Fruit fly (Drosophila melanogaster): ENCODE data around the gene CG32112.
A peak's percentile ranks its signal among the peaks of the same experiment; 100 is the strongest.

CG32112 gene

DNA sequence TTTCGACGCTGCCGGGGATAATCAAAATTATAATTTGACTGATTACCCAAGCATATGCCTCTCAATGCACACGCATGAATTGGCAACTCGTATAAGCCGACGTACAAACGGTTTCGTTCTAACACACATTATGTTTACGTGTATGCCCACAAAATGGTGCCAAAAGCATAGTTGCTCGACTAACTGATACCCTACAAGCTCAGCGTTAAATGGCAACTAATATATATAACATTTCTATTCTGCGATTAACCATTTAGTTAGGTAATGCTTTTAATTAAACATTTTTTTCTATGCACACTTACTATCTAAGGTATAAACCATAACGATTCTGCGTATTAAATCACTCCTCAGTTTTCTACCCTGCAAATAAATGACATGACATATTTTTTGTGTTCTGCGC lies 20.8 kb upstream of the CG32112 start (continued):
- no peak for TF ChIP-seq CG9437 (GFP tag; optimal IDR thresholded peaks at IDR 0.05)
- no peak for TF ChIP-seq shn (GFP tag; optimal IDR thresholded peaks at IDR 0.05)
- no peak for TF ChIP-seq chn (GFP tag; optimal IDR thresholded peaks at IDR 0.05)
- no peak for TF ChIP-seq CG10274 (GFP tag; optimal IDR thresholded peaks at IDR 0.05)
- TF ChIP-seq CG17359 (tag; optimal IDR thresholded peaks at IDR 0.05), result no peak
- no peak for TF ChIP-seq prd (optimal IDR thresholded peaks at IDR 0.05)
- 0 out of 3 replicates have a peak, but pooled peaks have one; percentile 7 for TF ChIP-seq prd (GFP tag; IDR thresholded peaks at IDR 0.05)
- no peak for TF ChIP-seq psq (GFP tag; optimal IDR thresholded peaks at IDR 0.05)
- TF ChIP-seq CTCF (GFP tag; optimal IDR thresholded peaks at IDR 0.05), result no peak
- no peak for TF ChIP-seq Awh (GFP tag; IDR thresholded peaks at IDR 0.05)

DNA sequence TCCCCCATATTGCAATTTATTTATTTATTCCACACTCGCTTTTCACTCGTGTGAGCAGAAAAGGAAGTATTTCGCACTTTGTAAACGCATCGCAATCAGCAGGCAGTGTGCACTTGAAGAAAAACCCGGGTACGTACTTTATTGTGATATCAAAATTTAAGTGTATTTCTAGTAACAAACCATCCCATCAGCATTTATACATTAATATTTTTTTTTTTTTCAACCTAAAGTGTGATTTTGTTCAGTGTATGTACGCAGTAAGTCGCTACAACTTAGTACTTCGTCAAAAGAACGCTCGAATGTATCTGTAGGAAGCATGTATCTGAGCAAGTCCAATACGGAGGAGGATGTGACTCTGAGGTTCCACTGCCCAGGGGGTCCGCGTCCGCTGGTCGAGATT lies 15.8 kb upstream of the CG32112 start:
- TF ChIP-seq CG7372 (GFP tag; IDR thresholded peaks at IDR 0.05), result no peak
- TF ChIP-seq CG8765 (GFP tag; IDR thresholded peaks at IDR 0.05), result no peak
- TF ChIP-seq CG6689 (GFP tag; IDR thresholded peaks at IDR 0.05), result peak; percentile 30; the same call in 1 of the 2 replicates
- no peak for TF ChIP-seq CG13296 (GFP tag; optimal IDR thresholded peaks at IDR 0.05)
- TF ChIP-seq fu2 (GFP tag; optimal IDR thresholded peaks at IDR 0.05), result no peak
- no peak for TF ChIP-seq slp2 (GFP tag; optimal IDR thresholded peaks at IDR 0.05)
- no peak for TF ChIP-seq CG7963 (GFP tag; IDR thresholded peaks at IDR 0.05; ENCODE audit: partially characterized antibody)
- TF ChIP-seq CG12942 (GFP tag; optimal IDR thresholded peaks at IDR 0.05), result no peak
- no peak for TF ChIP-seq tx (GFP tag; optimal IDR thresholded peaks at IDR 0.05)
- no peak for TF ChIP-seq pho (GFP tag; optimal IDR thresholded peaks at IDR 0.05)
- TF ChIP-seq CG1233 (GFP tag; optimal IDR thresholded peaks at IDR 0.05), result peak; percentile 33
- no peak for TF ChIP-seq CG15011 (GFP tag; optimal IDR thresholded peaks at IDR 0.05)
- TF ChIP-seq CG17328 (GFP tag; IDR thresholded peaks at IDR 0.05), result no peak
- no peak for TF ChIP-seq Nf-YB (GFP tag; optimal IDR thresholded peaks at IDR 0.05)
- peak; percentile 22 for TF ChIP-seq CG12391 (tag; optimal IDR thresholded peaks at IDR 0.05)
- TF ChIP-seq ttk (GFP tag; IDR thresholded peaks at IDR 0.05), result no peak
- TF ChIP-seq CG7839 (tag; optimal IDR thresholded peaks at IDR 0.05), result no peak
- TF ChIP-seq gcm2 (GFP tag; optimal IDR thresholded peaks at IDR 0.05), result no peak
- TF ChIP-seq CG10462 (GFP tag; optimal IDR thresholded peaks at IDR 0.05), result no peak
- TF ChIP-seq nom (GFP tag; optimal IDR thresholded peaks at IDR 0.05), result no peak
- TF ChIP-seq CG18011 (GFP tag; optimal IDR thresholded peaks at IDR 0.05), result no peak
- no peak for TF ChIP-seq Dref (GFP tag; IDR thresholded peaks at IDR 0.05)
- TF ChIP-seq fd96Cb (tag; optimal IDR thresholded peaks at IDR 0.05), result peak; percentile 12
- no peak for TF ChIP-seq h (optimal IDR thresholded peaks at IDR 0.05)
- TF ChIP-seq Atf3 (GFP tag; optimal IDR thresholded peaks at IDR 0.05), result no peak
- no peak for TF ChIP-seq CG30403 (GFP tag; optimal IDR thresholded peaks at IDR 0.05)
- TF ChIP-seq CG31388 (GFP tag; optimal IDR thresholded peaks at IDR 0.05), result no peak
- TF ChIP-seq aop (GFP tag; IDR thresholded peaks at IDR 0.05), result no peak
- no peak for TF ChIP-seq otp (GFP tag; IDR thresholded peaks at IDR 0.05)
- peak; percentile 42 for TF ChIP-seq Spps (tag; optimal IDR thresholded peaks at IDR 0.05)
- no peak for TF ChIP-seq ewg (GFP tag; optimal IDR thresholded peaks at IDR 0.05)
- TF ChIP-seq wdn (GFP tag; IDR thresholded peaks at IDR 0.05), result no peak
- no peak for TF ChIP-seq CG31441 (GFP tag; IDR thresholded peaks at IDR 0.05)
- no peak for TF ChIP-seq CG1832 (GFP tag; optimal IDR thresholded peaks at IDR 0.05)
- TF ChIP-seq Lim3 (GFP tag; IDR thresholded peaks at IDR 0.05), result no peak
- no peak for TF ChIP-seq nau (GFP tag; optimal IDR thresholded peaks at IDR 0.05)
- no peak for TF ChIP-seq z (GFP tag; IDR thresholded peaks at IDR 0.05)
- TF ChIP-seq chinmo (GFP tag; IDR thresholded peaks at IDR 0.05; ENCODE audit: partially characterized antibody), result no peak
- TF ChIP-seq CG18599 (GFP tag; optimal IDR thresholded peaks at IDR 0.05), result no peak
- no peak for TF ChIP-seq ase (GFP tag; IDR thresholded peaks at IDR 0.05)
- no peak for TF ChIP-seq Ptx1 (GFP tag; IDR thresholded peaks at IDR 0.05)
- TF ChIP-seq Rfx (GFP tag; IDR thresholded peaks at IDR 0.05), result no peak
- no peak for TF ChIP-seq Sox102F (GFP tag; optimal IDR thresholded peaks at IDR 0.05)
